Worm (Caenorhabditis elegans) whole organism, L3 larva: ENCODE measurements around the gene R02D5.10.

Experiments
- R02D3.7 ChIP-seq: fragments of 150-350 bp; optimal IDR thresholded peaks from 2 replicates; lab custom pipeline; 2014; ENCODE audit warnings: missing biosample characterization, missing genetic modification characterization
- ZK546.5 ChIP-seq: sonication (generic microtip); optimal IDR thresholded peaks from 2 replicates; lab custom pipeline; 2017; ENCODE audit warnings: missing biosample characterization, missing genetic modification characterization
- elt-3 ChIP-seq, 3 experiments: fragments of 150-350 bp in 1 of 3; sonication (generic microtip) in 2 of 3; optimal IDR thresholded peaks; 2 replicates in 2 of 3; 4 replicates in 1 of 3; lab custom pipeline; 2014 to 2017; ENCODE audit warnings: missing biosample characterization in 3 of 3, missing genetic modification characterization in 3 of 3
- fkh-10 ChIP-seq: sonication (generic microtip); optimal IDR thresholded peaks from 2 replicates; lab custom pipeline; 2017; ENCODE audit warnings: missing biosample characterization, missing genetic modification reagents, missing genetic modification characterization
- mdl-1 ChIP-seq: fragments of 150-350 bp; optimal IDR thresholded peaks from 2 replicates; lab custom pipeline; 2014; ENCODE audit warnings: missing biosample characterization, missing genetic modification characterization
- nfya-1 ChIP-seq: sonication (generic microtip); optimal IDR thresholded peaks from 2 replicates; lab custom pipeline; 2017; ENCODE audit warnings: missing genetic modification characterization, mild to moderate bottlenecking, missing compliant biosample characterization, antibody characterized with exemption, moderate library complexity; ENCODE audit not compliant: insufficient read depth
- nhr-11 ChIP-seq: fragments of 150-350 bp; optimal IDR thresholded peaks from 2 replicates; lab custom pipeline; 2014; ENCODE audit warnings: missing biosample characterization, missing genetic modification characterization
- nhr-67 ChIP-seq: fragments of 150-350 bp; optimal IDR thresholded peaks from 2 replicates; lab custom pipeline; 2014; ENCODE audit warnings: missing biosample characterization, missing genetic modification characterization
- nhr-76 ChIP-seq: fragments of 150-350 bp; sonication (generic microtip); optimal IDR thresholded peaks from 5 replicates; lab custom pipeline; 2014; ENCODE audit warnings: missing biosample characterization, missing genetic modification characterization
- tbx-2 ChIP-seq: sonication (generic microtip); optimal IDR thresholded peaks from 2 replicates; lab custom pipeline; 2016; ENCODE audit warnings: mild to moderate bottlenecking, missing genetic modification characterization, missing compliant biosample characterization
- unc-62 ChIP-seq: fragments of 150-350 bp; sonication (generic microtip); optimal IDR thresholded peaks from 4 replicates; lab custom pipeline; 2014; ENCODE audit warnings: missing biosample characterization, missing genetic modification reagents, missing genetic modification characterization

DNA sequence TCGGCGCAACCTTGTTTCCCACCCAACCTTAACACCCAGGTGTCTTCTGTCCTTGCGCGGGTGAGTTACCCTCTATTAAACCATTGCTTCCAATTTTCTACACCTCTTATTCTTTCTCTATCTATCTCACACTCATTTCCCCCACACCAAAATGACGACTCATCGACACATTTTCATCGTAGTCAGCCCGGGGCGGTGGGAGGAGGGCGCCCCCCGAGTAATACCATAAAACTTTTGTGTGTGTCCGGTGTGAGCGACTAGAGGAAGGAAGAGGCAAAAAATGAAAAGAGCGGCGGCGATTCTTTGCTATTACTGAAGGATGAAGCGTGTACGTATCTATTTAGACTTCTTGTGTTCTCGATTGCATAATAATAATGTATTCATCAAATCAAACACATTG lies 22.7 kb downstream of the R02D5.10 start:
- TF ChIP-seq elt-3 (tag; optimal IDR thresholded peaks at IDR 0.05; lab: Kevin White, UChicago) (no peak), ZK546.5 (tag; lab: Kevin White, UChicago) (no peak), fkh-10 (GFP tag; lab: Kevin White, UChicago) (no peak), R02D3.7 (tag; lab: Kevin White, UChicago) (no peak), mdl-1 (tag; lab: Kevin White, UChicago) (no peak), unc-62 (no peak), nhr-76 (tag; lab: Kevin White, UChicago) (no peak), nfya-1 (tag; lab: Kevin White, UChicago) (no peak), tbx-2 (tag; lab: Kevin White, UChicago) (no peak), nhr-11 (tag; lab: Kevin White, UChicago) (no peak), nhr-67 (tag; lab: Kevin White, UChicago) (no peak)
